Worm (Caenorhabditis elegans): Measurements from ENCODE around the gene ctf-18.

The ctf-18 gene

ce11 chrIV:10089777-10090176 is 36.7 kb downstream of the ctf-18 start, which contains the start of gene ttr-39:
TSS of gene ttr-39 (minus strand) at chrIV:10089877.
- TF ChIP-seq nhr-11 (tag; optimal IDR thresholded peaks at IDR 0.05) (no peak), mab-9 (GFP tag; IDR thresholded peaks at IDR 0.05) (0 out of 2 replicates have a peak, but pooled peaks have one; percentile 21), ceh-90 (tag; optimal IDR thresholded peaks at IDR 0.05) (no peak), sox-4 (tag; optimal IDR thresholded peaks at IDR 0.05) (no peak), unc-86 (tag; optimal IDR thresholded peaks at IDR 0.05) (no peak), unc-62 (GFP tag; optimal IDR thresholded peaks at IDR 0.05) (no peak)

DNA sequence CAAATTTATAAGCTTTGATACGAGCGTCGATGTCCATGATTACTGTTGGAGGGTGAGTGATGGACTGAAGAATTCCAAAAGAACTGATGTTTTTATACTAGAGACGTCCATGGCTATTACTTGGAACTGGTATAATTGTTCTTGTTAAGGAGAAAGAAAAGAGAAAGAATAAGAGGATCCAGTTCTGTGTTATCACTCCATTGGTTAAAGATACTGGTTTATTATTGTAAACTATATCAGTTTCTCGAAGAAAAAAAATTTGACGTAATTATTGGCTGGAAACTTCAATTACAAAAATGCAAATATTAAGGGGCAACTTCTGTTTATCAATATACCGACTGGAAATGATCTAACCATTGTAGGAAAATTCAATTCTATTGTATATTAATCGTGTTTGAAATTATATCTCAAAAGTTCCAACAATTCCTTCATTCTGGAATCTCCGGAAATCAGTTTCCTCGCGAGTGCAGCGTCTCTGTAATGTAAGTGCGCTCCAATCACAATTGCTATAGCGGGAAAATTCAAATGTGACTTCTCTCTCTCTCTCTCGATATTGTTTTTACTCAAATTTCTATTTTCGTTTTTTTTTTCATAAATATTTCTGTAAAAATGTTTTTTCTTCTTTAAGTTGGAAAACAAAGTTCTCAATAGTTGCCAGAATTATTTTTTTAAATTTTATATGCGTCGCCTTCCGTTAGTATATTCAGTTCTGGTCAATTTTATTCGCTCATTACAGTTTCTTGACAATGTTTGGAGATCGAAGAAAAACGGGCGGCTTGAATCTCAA is 40.9 kb downstream of the ctf-18 start, which contains the start of the genes col-2 and ndc-80:
TSS of gene col-2 (minus strand) at position 51 of the 787 bp plus-strand sequence.
TSS of gene ndc-80 (plus strand) at position 737 of the 787 bp plus-strand sequence.
- peak; percentile 13 for TF ChIP-seq snpc-4 (tag; optimal IDR thresholded peaks at IDR 0.05)
- TF ChIP-seq nhr-237 (tag; optimal IDR thresholded peaks at IDR 0.05): peak; percentile 51
- TF ChIP-seq nhr-71 (tag; optimal IDR thresholded peaks at IDR 0.05): peak; percentile 83
- no peak for TF ChIP-seq ceh-63 (GFP tag; optimal IDR thresholded peaks at IDR 0.05)
- TF ChIP-seq aly-2 (tag; optimal IDR thresholded peaks at IDR 0.05): no peak
- TF ChIP-seq irx-1 (tag; optimal IDR thresholded peaks at IDR 0.05): no peak
- no peak for TF ChIP-seq tlp-1 (tag; optimal IDR thresholded peaks at IDR 0.05)
- peak; percentile 58 for TF ChIP-seq nhr-19 (GFP tag; conservative IDR thresholded peaks at IDR 0.05)
- TF ChIP-seq ztf-4 (tag; optimal IDR thresholded peaks at IDR 0.05): no peak
- TF ChIP-seq nhr-20 (tag; optimal IDR thresholded peaks at IDR 0.05): peak; percentile 71
- peak; percentile 70 for TF ChIP-seq skn-1 (tag; optimal IDR thresholded peaks at IDR 0.05)
- TF ChIP-seq snu-23 (GFP tag; optimal IDR thresholded peaks at IDR 0.05): peak; percentile 82
- no peak for TF ChIP-seq unc-30 (tag; optimal IDR thresholded peaks at IDR 0.05)
- TF ChIP-seq nhr-47 (tag; optimal IDR thresholded peaks at IDR 0.05): no peak
- no peak for TF ChIP-seq ceh-90 (tag; optimal IDR thresholded peaks at IDR 0.05)
- TF ChIP-seq nhr-11 (tag; optimal IDR thresholded peaks at IDR 0.05): no peak
- peak; percentile 71 for TF ChIP-seq lin-13 (GFP tag; optimal IDR thresholded peaks at IDR 0.05)
- peak; percentile 28 for TF ChIP-seq dsc-1 (tag; optimal IDR thresholded peaks at IDR 0.05)
- peak in 1 of 6 experiments; percentile 68 for TF ChIP-seq elt-3 (tag; optimal IDR thresholded peaks at IDR 0.05)
- no peak for TF ChIP-seq ets-5 (GFP tag; IDR thresholded peaks at IDR 0.05)
- no peak for TF ChIP-seq aha-1 (tag; optimal IDR thresholded peaks at IDR 0.05)
- TF ChIP-seq isw-1 (GFP tag; IDR thresholded peaks at IDR 0.05): peak; percentile 48
- no peak for TF ChIP-seq lin-39 (tag; optimal IDR thresholded peaks at IDR 0.05)
- no peak for TF ChIP-seq jun-1 (tag; optimal IDR thresholded peaks at IDR 0.05)
- no peak for TF ChIP-seq zip-4 (GFP tag; optimal IDR thresholded peaks at IDR 0.05)
- TF ChIP-seq grh-1 (GFP tag; IDR thresholded peaks at IDR 0.05): no peak
- peak; percentile 67 for TF ChIP-seq nhr-90 (tag; optimal IDR thresholded peaks at IDR 0.05; ENCODE audit: poor library complexity)
- no peak for TF ChIP-seq Y116A8C.19 (tag; optimal IDR thresholded peaks at IDR 0.05; ENCODE audit: borderline replicate concordance)
- peak; percentile 49 for TF ChIP-seq fkh-8 (tag; optimal IDR thresholded peaks at IDR 0.05)
- peak; percentile 82 for TF ChIP-seq mep-1 (tag; optimal IDR thresholded peaks at IDR 0.05)
- peak; percentile 71 for TF ChIP-seq blmp-1 (tag; optimal IDR thresholded peaks at IDR 0.05)
- TF ChIP-seq sup-37 (GFP tag; optimal IDR thresholded peaks at IDR 0.05): no peak
- TF ChIP-seq unc-62 (GFP tag; optimal IDR thresholded peaks at IDR 0.05): no peak
- TF ChIP-seq nhr-77 (tag; optimal IDR thresholded peaks at IDR 0.05): peak; percentile 73
- TF ChIP-seq pqm-1 (tag; optimal IDR thresholded peaks at IDR 0.05): no peak
- no peak for TF ChIP-seq nhr-84 (tag; optimal IDR thresholded peaks at IDR 0.05)
- TF ChIP-seq lin-15B (tag; optimal IDR thresholded peaks at IDR 0.05): peak; percentile 87
- TF ChIP-seq ceh-8 (GFP tag; optimal IDR thresholded peaks at IDR 0.05): no peak
- no peak for TF ChIP-seq ces-1 (GFP tag; optimal IDR thresholded peaks at IDR 0.05)
- no peak for TF ChIP-seq C34B4.2 (tag; optimal IDR thresholded peaks at IDR 0.05)
- no peak for TF ChIP-seq alr-1 (tag; optimal IDR thresholded peaks at IDR 0.05; ENCODE audit: borderline replicate concordance)
- TF ChIP-seq nhr-76 (tag; optimal IDR thresholded peaks at IDR 0.05): no peak
- TF ChIP-seq egl-27 (tag; optimal IDR thresholded peaks at IDR 0.05): no peak
- TF ChIP-seq nhr-85 (tag): peak; percentile 79
- no peak for TF ChIP-seq C04F5.9 (tag; optimal IDR thresholded peaks at IDR 0.05)
- peak; percentile 88 for TF ChIP-seq rnt-1 (tag; optimal IDR thresholded peaks at IDR 0.05)
- TF ChIP-seq lin-35 (GFP tag; optimal IDR thresholded peaks at IDR 0.05): peak; percentile 85 to 95
